Worm (Caenorhabditis elegans) whole organism, L1 larva: ENCODE measurements around the gene lpd-7.

ENCODE experiments used
- C04F5.9 ChIP-seq: sonication (generic microtip); optimal IDR thresholded peaks from 2 replicates; lab custom pipeline; 2016; ENCODE audit warnings: missing genetic modification characterization, missing compliant biosample characterization
- C16A3.4 ChIP-seq: fragments of 150-350 bp; optimal IDR thresholded peaks from 2 replicates; lab custom pipeline; 2014; ENCODE audit warnings: missing biosample characterization, missing genetic modification characterization
- C34B4.2 ChIP-seq: sonication (generic microtip); optimal IDR thresholded peaks from 2 replicates; lab custom pipeline; 2017; ENCODE audit warnings: mild to moderate bottlenecking, missing genetic modification characterization, missing compliant biosample characterization
- F16B12.6 ChIP-seq: fragments of 150-350 bp; optimal IDR thresholded peaks from 2 replicates; lab custom pipeline; 2014; ENCODE audit warnings: missing biosample characterization, missing genetic modification characterization
- Y116A8C.19 ChIP-seq: sonication (generic microtip); optimal IDR thresholded peaks from 2 replicates; lab custom pipeline; 2016; ENCODE audit warnings: missing compliant biosample characterization, missing genetic modification characterization, borderline replicate concordance
- aha-1 ChIP-seq: fragments of 150-350 bp; optimal IDR thresholded peaks from 2 replicates; lab custom pipeline; 2014; ENCODE audit warnings: missing biosample characterization, missing genetic modification characterization
- aly-2 ChIP-seq: fragments of 150-350 bp; optimal IDR thresholded peaks from 2 replicates; lab custom pipeline; 2014; ENCODE audit warnings: missing biosample characterization, missing genetic modification characterization
- ama-1 ChIP-seq: fragments of 150-350 bp; optimal IDR thresholded peaks from 2 replicates; lab custom pipeline; 2014
- blmp-1 ChIP-seq: fragments of 150-350 bp; optimal IDR thresholded peaks from 2 replicates; lab custom pipeline; 2014; ENCODE audit warnings: missing biosample characterization, missing genetic modification characterization
- ceh-63 ChIP-seq: fragments of 200-800 bp; sonication (Bioruptor generic); optimal IDR thresholded peaks from 2 replicates; lab custom pipeline; 2018; ENCODE audit warnings: mild to moderate bottlenecking, missing genetic modification characterization, missing compliant biosample characterization
- ceh-8 ChIP-seq: fragments of 200-800 bp; sonication (Bioruptor generic); optimal IDR thresholded peaks from 2 replicates; lab custom pipeline; 2018; ENCODE audit warnings: mild to moderate bottlenecking, missing genetic modification characterization, moderate library complexity, missing compliant biosample characterization
- ceh-82 ChIP-seq, 3 experiments: fragments of 150-350 bp in 1 of 3; sonication (generic microtip) in 2 of 3; optimal IDR thresholded peaks; 2 replicates each; lab custom pipeline; 2014 to 2017; ENCODE audit warnings: missing biosample characterization in 3 of 3, missing genetic modification characterization in 3 of 3
- ceh-88 ChIP-seq: fragments of 200-800 bp; sonication (Bioruptor generic); IDR thresholded peaks from 2 replicates; pipeline ENCODE4 v1.3.6; 2022; ENCODE audit warnings: missing genetic modification characterization, missing compliant biosample characterization
- ceh-90 ChIP-seq: sonication (generic microtip); optimal IDR thresholded peaks from 2 replicates; lab custom pipeline; 2016; ENCODE audit warnings: missing genetic modification characterization, missing compliant biosample characterization
- ces-1 ChIP-seq: fragments of 150-350 bp; optimal IDR thresholded peaks from 2 replicates; lab custom pipeline; 2014; ENCODE audit warnings: missing biosample characterization, missing genetic modification reagents, missing genetic modification characterization
- dpl-1 ChIP-seq, 3 experiments: fragments of 150-350 bp in 2 of 3; sonication (generic microtip) in 1 of 3; optimal IDR thresholded peaks; 2 replicates each; lab custom pipeline; 2014 to 2017; ENCODE audit warnings: missing biosample characterization in 3 of 3, missing genetic modification characterization in 3 of 3, missing genetic modification reagents in 3 of 3
- dsc-1 ChIP-seq: sonication (generic microtip); optimal IDR thresholded peaks from 2 replicates; lab custom pipeline; 2016; ENCODE audit warnings: mild to moderate bottlenecking, missing genetic modification characterization, missing compliant biosample characterization
- efl-1 ChIP-seq, 4 experiments: fragments of 150-350 bp; optimal IDR thresholded peaks in 3 of 4; peaks in 1 of 4; 1 replicate in 1 of 4; 2 replicates in 3 of 4; lab custom pipeline; 2014; ENCODE audit warnings: missing biosample characterization in 2 of 4, missing genetic modification characterization in 2 of 4, missing genetic modification reagents in 2 of 4
- egl-27 ChIP-seq, 2 experiments: fragments of 150-350 bp in 1 of 2; sonication (generic microtip); optimal IDR thresholded peaks; 3 replicates each; lab custom pipeline; 2017 to 2018; ENCODE audit warnings: missing biosample characterization in 2 of 2, missing genetic modification characterization in 2 of 2, missing genetic modification reagents in 2 of 2
- elt-2 ChIP-seq: sonication (generic microtip); optimal IDR thresholded peaks from 2 replicates; lab custom pipeline; 2016; ENCODE audit warnings: missing genetic modification characterization, mild to moderate bottlenecking, inconsistent platforms, missing compliant biosample characterization, missing genetic modification reagents
- elt-3 ChIP-seq, 6 experiments: fragments of 150-350 bp in 1 of 6; sonication (generic microtip); optimal IDR thresholded peaks; 2 replicates each; lab custom pipeline; 2017 to 2018; ENCODE audit warnings: missing biosample characterization in 6 of 6, missing genetic modification characterization in 6 of 6, inconsistent platforms in 1 of 6
- fkh-8 ChIP-seq: sonication (generic microtip); optimal IDR thresholded peaks from 2 replicates; lab custom pipeline; 2016; ENCODE audit warnings: mild to moderate bottlenecking, missing genetic modification characterization, missing compliant biosample characterization
- fos-1 ChIP-seq: fragments of 150-350 bp; optimal IDR thresholded peaks from 2 replicates; lab custom pipeline; 2014; ENCODE audit warnings: missing biosample characterization, missing genetic modification characterization
- grh-1 ChIP-seq: fragments of 200-800 bp; sonication (Bioruptor generic); IDR thresholded peaks from 2 replicates; pipeline ENCODE4 v1.3.6; 2022; ENCODE audit warnings: missing genetic modification reagents, missing genetic modification characterization, missing compliant biosample characterization
- hpl-2 ChIP-seq: fragments of 150-350 bp; optimal IDR thresholded peaks from 2 replicates; lab custom pipeline; 2014; ENCODE audit warnings: missing biosample characterization, missing genetic modification reagents, missing genetic modification characterization
- isw-1 ChIP-seq: fragments of 200-800 bp; sonication (Bioruptor generic); IDR thresholded peaks from 2 replicates; pipeline ENCODE4 v1.3.6; 2022; ENCODE audit warnings: missing genetic modification characterization, missing compliant biosample characterization
- jun-1 ChIP-seq: fragments of 150-350 bp; optimal IDR thresholded peaks from 2 replicates; lab custom pipeline; 2014; ENCODE audit warnings: missing biosample characterization, missing genetic modification reagents, missing genetic modification characterization
- lin-13 ChIP-seq: fragments of 150-350 bp; optimal IDR thresholded peaks from 2 replicates; lab custom pipeline; 2014; ENCODE audit warnings: missing biosample characterization, missing genetic modification reagents, missing genetic modification characterization
- lin-14 ChIP-seq: fragments of 200-800 bp; sonication (Bioruptor generic); optimal IDR thresholded peaks from 2 replicates; lab custom pipeline; 2018; ENCODE audit warnings: mild to moderate bottlenecking, missing genetic modification characterization, moderate library complexity, missing compliant biosample characterization
- lin-15B ChIP-seq: fragments of 150-350 bp; sonication (generic microtip); optimal IDR thresholded peaks from 3 replicates; lab custom pipeline; 2014; ENCODE audit warnings: missing biosample characterization, missing genetic modification characterization
- lin-39 ChIP-seq: fragments of 150-350 bp; optimal IDR thresholded peaks from 2 replicates; lab custom pipeline; 2014; ENCODE audit warnings: missing biosample characterization, missing genetic modification reagents, missing genetic modification characterization
- lir-3 ChIP-seq: sonication (generic microtip); optimal IDR thresholded peaks from 2 replicates; lab custom pipeline; 2016; ENCODE audit warnings: mild to moderate bottlenecking, missing genetic modification characterization, moderate library complexity, missing compliant biosample characterization; ENCODE audit not compliant: poor library complexity
- mab-9 ChIP-seq: fragments of 200-800 bp; sonication (Bioruptor generic); IDR thresholded peaks from 2 replicates; pipeline ENCODE4 v1.3.6; 2022; ENCODE audit warnings: missing genetic modification reagents, missing genetic modification characterization, missing compliant biosample characterization
- mdl-1 ChIP-seq, 2 experiments: fragments of 150-350 bp; optimal IDR thresholded peaks; 2 replicates each; lab custom pipeline; 2014 to 2017; ENCODE audit warnings: missing biosample characterization in 2 of 2, missing genetic modification characterization in 2 of 2, inconsistent platforms in 1 of 2
- mep-1 ChIP-seq: fragments of 150-350 bp; optimal IDR thresholded peaks from 2 replicates; lab custom pipeline; 2014; ENCODE audit warnings: missing biosample characterization, missing genetic modification characterization
- nhr-11 ChIP-seq: fragments of 150-350 bp; optimal IDR thresholded peaks from 2 replicates; lab custom pipeline; 2014; ENCODE audit warnings: missing biosample characterization, missing genetic modification characterization
- nhr-237 ChIP-seq: fragments of 150-350 bp; optimal IDR thresholded peaks from 2 replicates; lab custom pipeline; 2014; ENCODE audit warnings: missing biosample characterization, missing genetic modification characterization
- nhr-28 ChIP-seq: fragments of 150-350 bp; optimal IDR thresholded peaks from 2 replicates; lab custom pipeline; 2014; ENCODE audit warnings: missing biosample characterization, missing genetic modification characterization
- nhr-47 ChIP-seq: sonication (generic microtip); optimal IDR thresholded peaks from 2 replicates; lab custom pipeline; 2016; ENCODE audit warnings: mild to moderate bottlenecking, missing genetic modification characterization, moderate library complexity, missing compliant biosample characterization
- nhr-71 ChIP-seq: sonication (generic microtip); optimal IDR thresholded peaks from 2 replicates; lab custom pipeline; 2016; ENCODE audit warnings: mild to moderate bottlenecking, missing genetic modification characterization, moderate library complexity, missing compliant biosample characterization
- nhr-77 ChIP-seq: fragments of 150-350 bp; optimal IDR thresholded peaks from 2 replicates; lab custom pipeline; 2014; ENCODE audit warnings: missing biosample characterization, missing genetic modification characterization
- nhr-85 ChIP-seq: sonication (generic microtip); peaks from one replicate; lab custom pipeline; 2016; ENCODE audit warnings: missing genetic modification characterization, inconsistent platforms, missing compliant biosample characterization
- nhr-90 ChIP-seq: sonication (generic microtip); optimal IDR thresholded peaks from 2 replicates; lab custom pipeline; 2016; ENCODE audit warnings: mild to moderate bottlenecking, missing genetic modification characterization, missing compliant biosample characterization; ENCODE audit not compliant: poor library complexity
- skn-1 ChIP-seq: fragments of 150-350 bp; optimal IDR thresholded peaks from 2 replicates; lab custom pipeline; 2014; ENCODE audit warnings: missing biosample characterization, missing genetic modification characterization
- swsn-7 ChIP-seq: sonication (generic microtip); optimal IDR thresholded peaks from 2 replicates; lab custom pipeline; 2016; ENCODE audit warnings: missing genetic modification characterization, missing compliant biosample characterization
- tbx-2 ChIP-seq: sonication (generic microtip); optimal IDR thresholded peaks from 2 replicates; lab custom pipeline; 2016; ENCODE audit warnings: missing genetic modification characterization, missing compliant biosample characterization
- tlp-1 ChIP-seq: fragments of 150-350 bp; optimal IDR thresholded peaks from 2 replicates; lab custom pipeline; 2014; ENCODE audit warnings: missing biosample characterization, missing genetic modification characterization
- unc-130 ChIP-seq: fragments of 150-350 bp; optimal IDR thresholded peaks from 2 replicates; lab custom pipeline; 2017; ENCODE audit warnings: missing biosample characterization, missing genetic modification characterization, inconsistent platforms
- unc-86 ChIP-seq: sonication (generic microtip); optimal IDR thresholded peaks from 2 replicates; lab custom pipeline; 2016; ENCODE audit warnings: missing genetic modification characterization, missing compliant biosample characterization
- unc-98 ChIP-seq: fragments of 200-800 bp; sonication (Bioruptor generic); IDR thresholded peaks from 2 replicates; pipeline ENCODE4 v1.3.6; 2022; ENCODE audit warnings: missing genetic modification characterization, missing compliant biosample characterization
- xbp-1 ChIP-seq: sonication (generic microtip); optimal IDR thresholded peaks from 2 replicates; lab custom pipeline; 2016; ENCODE audit warnings: missing genetic modification characterization, missing compliant biosample characterization
- zip-4 ChIP-seq: fragments of 200-800 bp; sonication (Bioruptor generic); optimal IDR thresholded peaks from 2 replicates; lab custom pipeline; 2018; ENCODE audit warnings: mild to moderate bottlenecking, missing genetic modification characterization, moderate library complexity, missing compliant biosample characterization

The lpd-7 gene

DNA sequence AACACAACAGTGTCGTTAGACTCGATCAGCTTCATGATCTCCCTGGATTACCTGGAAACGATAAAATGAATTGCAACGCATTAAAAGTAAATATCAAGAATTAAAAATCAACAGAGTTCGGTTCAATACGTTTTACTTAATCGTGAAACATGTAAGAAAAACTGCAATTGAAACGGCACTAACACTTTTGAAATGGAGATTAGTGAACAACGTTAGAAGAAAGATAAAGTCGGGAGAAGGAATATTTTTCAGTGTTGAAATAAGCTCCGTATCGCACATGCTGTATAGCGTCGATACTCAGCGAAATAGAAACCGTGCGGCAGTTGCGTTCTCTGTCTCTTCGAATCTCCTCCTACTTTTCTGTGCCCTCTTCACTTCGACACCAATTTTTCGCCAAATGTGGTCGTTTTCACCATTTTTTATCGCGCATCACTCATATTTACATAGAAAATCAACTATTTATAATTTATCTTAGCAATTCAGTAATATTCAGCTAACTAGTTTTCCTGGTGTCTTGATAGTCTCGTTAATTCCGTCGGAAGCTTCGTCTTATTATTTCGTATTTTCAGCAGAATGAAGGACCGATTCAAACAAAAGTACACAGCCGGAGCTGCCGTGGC, at the start of gene lpd-7, which contains the start of gene rpl-9:
Gene lpd-7, plus strand, starts transcription at position 570 of the 620 bp plus-strand sequence.
Gene rpl-9, minus strand, starts transcription at position 51 of the 620 bp plus-strand sequence.
- TF ChIP-seq ceh-63 (GFP tag; lab: Kevin White, UChicago) = no peak
- TF ChIP-seq ceh-8 (GFP tag; lab: Kevin White, UChicago) = no peak
- TF ChIP-seq xbp-1 = peak; percentile 80
- no peak for TF ChIP-seq nhr-28 (tag; lab: Kevin White, UChicago)
- TF ChIP-seq elt-2 (tag; lab: Kevin White, UChicago) = no peak
- peak; percentile 74 for TF ChIP-seq lin-15B
- peak; percentile 66 for TF ChIP-seq hpl-2 (GFP tag; lab: Kevin White, UChicago)
- no peak for TF ChIP-seq unc-98 (GFP tag; lab: Robert Waterston, UW)
- TF ChIP-seq tbx-2 (tag; lab: Kevin White, UChicago) = peak; percentile 68
- TF ChIP-seq nhr-11 (tag; lab: Kevin White, UChicago) = peak; percentile 12
- TF ChIP-seq ceh-82 (tag; optimal IDR thresholded peaks at IDR 0.05; lab: Kevin White, UChicago) = peak; percentile 68 to 92 (median 78)
- peak; percentile 34 for TF ChIP-seq aly-2 (tag; lab: Kevin White, UChicago)
- TF ChIP-seq lin-13 (GFP tag; lab: Kevin White, UChicago) = peak; percentile 84
- peak; percentile 76 for TF ChIP-seq lin-14 (GFP tag; lab: Kevin White, UChicago)
- TF ChIP-seq unc-130 (tag; lab: Kevin White, UChicago) = peak; percentile 80
- peak; percentile 86 for TF ChIP-seq nhr-71 (tag; lab: Kevin White, UChicago)
- peak; percentile 76 for TF ChIP-seq nhr-90 (tag; lab: Kevin White, UChicago)
- no peak for TF ChIP-seq ceh-90 (tag; lab: Kevin White, UChicago)
- peak in 1 of 2 experiments; percentile 27 for TF ChIP-seq egl-27 (tag; optimal IDR thresholded peaks at IDR 0.05; lab: Kevin White, UChicago)
- peak in 1 of 2 experiments; percentile 81 for TF ChIP-seq mdl-1 (tag; optimal IDR thresholded peaks at IDR 0.05; lab: Kevin White, UChicago)
- TF ChIP-seq jun-1 (tag; lab: Kevin White, UChicago) = peak; percentile 73
- TF ChIP-seq nhr-77 (tag; lab: Kevin White, UChicago) = peak; percentile 84
- peak; percentile 51 for TF ChIP-seq dsc-1 (tag; lab: Kevin White, UChicago)
- TF ChIP-seq nhr-47 (tag; lab: Kevin White, UChicago) = peak; percentile 82
- TF ChIP-seq lir-3 = peak; percentile 45
- TF ChIP-seq aha-1 (tag; lab: Kevin White, UChicago) = no peak
- TF ChIP-seq dpl-1 (GFP tag; optimal IDR thresholded peaks at IDR 0.05; lab: Kevin White, UChicago) = peak; percentile 69 to 80 (median 79)
- peak; percentile 75 for TF ChIP-seq fos-1
- no peak for TF ChIP-seq Y116A8C.19 (tag; lab: Kevin White, UChicago)
- TF ChIP-seq nhr-237 (tag; lab: Kevin White, UChicago) = peak; percentile 31
- TF ChIP-seq tlp-1 (tag; lab: Kevin White, UChicago) = no peak
- TF ChIP-seq isw-1 = peak; percentile 66
- peak; percentile 97 for TF ChIP-seq C16A3.4 (tag; lab: Kevin White, UChicago)
- TF ChIP-seq skn-1 (tag; lab: Kevin White, UChicago) = peak; percentile 90
- peak; percentile 84 for TF ChIP-seq nhr-85
- peak in 4 of 6 experiments; percentile 28 to 87 (median 73) for TF ChIP-seq elt-3 (tag; optimal IDR thresholded peaks at IDR 0.05; lab: Kevin White, UChicago)
- TF ChIP-seq ces-1 = no peak
- peak; percentile 66 for TF ChIP-seq unc-86 (tag; lab: Kevin White, UChicago)
- TF ChIP-seq mep-1 (tag; lab: Kevin White, UChicago) = peak; percentile 87
- TF ChIP-seq ceh-88 (GFP tag; lab: Robert Waterston, UW) = 0 out of 2 replicates have a peak, but pooled peaks have one; percentile 11
- peak; percentile 74 for TF ChIP-seq F16B12.6 (tag; lab: Kevin White, UChicago)
- TF ChIP-seq swsn-7 (tag; lab: Kevin White, UChicago) = peak; percentile 75
- TF ChIP-seq zip-4 (GFP tag; lab: Kevin White, UChicago) = no peak
- TF ChIP-seq C34B4.2 (tag; lab: Kevin White, UChicago) = no peak
- TF ChIP-seq C04F5.9 (tag; lab: Kevin White, UChicago) = peak; percentile 18
- TF ChIP-seq efl-1 (optimal IDR thresholded peaks at IDR 0.05; lab: Kevin White, UChicago) = peak; percentile 86 to 88
- TF ChIP-seq efl-1 (GFP tag; optimal IDR thresholded peaks at IDR 0.05 in 1 of 2; lab: Kevin White, UChicago) = peak; percentile 75 to 97
- TF ChIP-seq mab-9 = no peak
- peak; percentile 73 for TF ChIP-seq blmp-1 (tag; lab: Kevin White, UChicago)
- TF ChIP-seq grh-1 (GFP tag; lab: Robert Waterston, UW) = peak; percentile 26; the same call in 1 of the 2 replicates
- TF ChIP-seq ama-1 (lab: Kevin White, UChicago) = peak; percentile 20
- peak; percentile 4 for TF ChIP-seq lin-39 (tag; lab: Kevin White, UChicago)
- peak; percentile 74 for TF ChIP-seq fkh-8 (tag; lab: Kevin White, UChicago)
